Fruit fly (Drosophila melanogaster) whole organism, embryonic: Measurements from ENCODE around the gene Oatp30B.

Experiments used
- CG1024 ChIP-seq: fragments of 200-800 bp; sonication (Bioruptor generic); IDR thresholded peaks from 2 replicates; pipeline ENCODE4 v1.3.6; 2022; ENCODE audit warnings: missing biosample characterization, missing genetic modification characterization
- CG10959 ChIP-seq: fragments of 200-800 bp; sonication (Bioruptor generic); IDR thresholded peaks from 2 replicates; pipeline ENCODE4 v1.3.6; 2022; ENCODE audit warnings: missing biosample characterization, missing genetic modification characterization
- CG11093 ChIP-seq: fragments of 200-800 bp; sonication (Bioruptor generic); IDR thresholded peaks from 3 replicates; pipeline ENCODE4 v1.3.6; 2022; ENCODE audit warnings: missing biosample characterization, missing genetic modification characterization
- CG11695 ChIP-seq: fragments of 200-800 bp; sonication (Bioruptor generic); IDR thresholded peaks from 3 replicates; pipeline ENCODE4 v1.3.6; 2022; ENCODE audit warnings: missing biosample characterization, missing genetic modification characterization
- CG12219 ChIP-seq: fragments of 200-800 bp; sonication (Bioruptor generic); optimal IDR thresholded peaks from 3 replicates; lab custom pipeline; 2018; ENCODE audit warnings: missing biosample characterization, mild to moderate bottlenecking, missing genetic modification characterization
- CG15011 ChIP-seq: fragments of 200-800 bp; sonication (Bioruptor generic); optimal IDR thresholded peaks from 3 replicates; lab custom pipeline; 2018; ENCODE audit warnings: missing biosample characterization, mild to moderate bottlenecking, missing genetic modification characterization
- CG15073 ChIP-seq: fragments of 200-800 bp; sonication (Bioruptor generic); optimal IDR thresholded peaks from 2 replicates; lab custom pipeline; 2016; ENCODE audit warnings: missing biosample characterization, missing genetic modification characterization
- CG15514 ChIP-seq: fragments of 200-800 bp; sonication (Bioruptor generic); optimal IDR thresholded peaks from 3 replicates; lab custom pipeline; 2017; ENCODE audit warnings: missing biosample characterization, missing genetic modification characterization, mild to moderate bottlenecking, moderate library complexity, missing genetic modification reagents
- CG15696 ChIP-seq: fragments of 200-800 bp; sonication (Bioruptor generic); optimal IDR thresholded peaks from 2 replicates; lab custom pipeline; 2019; ENCODE audit warnings: missing biosample characterization, mild to moderate bottlenecking, missing genetic modification characterization, moderate library complexity
- CG1603 ChIP-seq: fragments of 200-800 bp; sonication (Bioruptor generic); optimal IDR thresholded peaks from 2 replicates; lab custom pipeline; 2019; ENCODE audit warnings: missing biosample characterization, mild to moderate bottlenecking, missing genetic modification characterization, moderate library complexity
- CG18599 ChIP-seq: fragments of 200-800 bp; sonication (Bioruptor generic); optimal IDR thresholded peaks from 3 replicates; lab custom pipeline; 2017; ENCODE audit warnings: missing biosample characterization, missing genetic modification characterization, mild to moderate bottlenecking, moderate library complexity, missing genetic modification reagents
- CG2120 ChIP-seq: fragments of 200-800 bp; sonication (Bioruptor generic); optimal IDR thresholded peaks from 3 replicates; lab custom pipeline; 2016; ENCODE audit warnings: missing biosample characterization, missing genetic modification characterization
- CG30020 ChIP-seq: fragments of 200-800 bp; optimal IDR thresholded peaks from 2 replicates; lab custom pipeline; 2019; ENCODE audit warnings: missing biosample characterization, mild to moderate bottlenecking, missing genetic modification characterization, moderate library complexity
- CG3065 ChIP-seq: fragments of 200-800 bp; sonication (Bioruptor generic); optimal IDR thresholded peaks from 2 replicates; lab custom pipeline; 2016; ENCODE audit warnings: missing biosample characterization, missing genetic modification characterization
- CG3163 ChIP-seq: fragments of 200-800 bp; sonication (Bioruptor generic); optimal IDR thresholded peaks from 3 replicates; lab custom pipeline; 2016; ENCODE audit warnings: missing biosample characterization, missing genetic modification characterization
- CG32767 ChIP-seq: fragments of 200-800 bp; sonication (Bioruptor generic); IDR thresholded peaks from 2 replicates; pipeline ENCODE4 v1.3.6; 2022; ENCODE audit warnings: missing biosample characterization, missing genetic modification characterization
- CG3726 ChIP-seq: fragments of 200-800 bp; sonication (Bioruptor generic); IDR thresholded peaks from 3 replicates; pipeline ENCODE4, ENCODE4 v1.3.6; 2022; ENCODE audit warnings: missing biosample characterization, missing genetic modification characterization
- CG3847 ChIP-seq: fragments of 200-800 bp; sonication (Bioruptor generic); IDR thresholded peaks from 2 replicates; pipeline ENCODE4 v1.3.6; 2022; ENCODE audit warnings: missing biosample characterization, missing genetic modification characterization
- CG4424 ChIP-seq: fragments of 200-800 bp; sonication (Bioruptor generic); optimal IDR thresholded peaks from 3 replicates; lab custom pipeline; 2016; ENCODE audit warnings: missing biosample characterization, missing genetic modification characterization
- CG6254 ChIP-seq: fragments of 200-800 bp; sonication (Bioruptor generic); optimal IDR thresholded peaks from 3 replicates; lab custom pipeline; 2017; ENCODE audit warnings: mild to moderate bottlenecking, missing biosample characterization, missing genetic modification reagents, missing genetic modification characterization
- CG6765 ChIP-seq: fragments of 200-800 bp; sonication (Bioruptor generic); optimal IDR thresholded peaks from 3 replicates; lab custom pipeline; 2017; ENCODE audit warnings: missing biosample characterization, mild to moderate bottlenecking, missing genetic modification characterization
- CG6813 ChIP-seq: fragments of 200-800 bp; sonication (Bioruptor generic); optimal IDR thresholded peaks from 2 replicates; lab custom pipeline; 2017; ENCODE audit warnings: missing biosample characterization, missing genetic modification characterization, mild to moderate bottlenecking, moderate library complexity, missing genetic modification reagents
- CG8281 ChIP-seq: fragments of 200-800 bp; sonication (Bioruptor generic); optimal IDR thresholded peaks from 2 replicates; lab custom pipeline; 2018; ENCODE audit warnings: missing biosample characterization, mild to moderate bottlenecking, missing genetic modification characterization, moderate library complexity
- CoRest ChIP-seq: fragments of 200-800 bp; sonication (Bioruptor generic); optimal IDR thresholded peaks from 3 replicates; lab custom pipeline; 2018; ENCODE audit warnings: missing biosample characterization, mild to moderate bottlenecking, missing genetic modification characterization, moderate library complexity
- D19A ChIP-seq: fragments of 200-800 bp; optimal IDR thresholded peaks from 3 replicates; lab custom pipeline; 2019; ENCODE audit warnings: missing biosample characterization, mild to moderate bottlenecking, missing genetic modification characterization, moderate library complexity
- Doc2 ChIP-seq: fragments of 200-800 bp; sonication (Bioruptor generic); IDR thresholded peaks from 2 replicates; pipeline ENCODE4 v1.3.6; 2022; ENCODE audit warnings: missing biosample characterization, missing genetic modification characterization
- Dp ChIP-seq: fragments of 200-800 bp; sonication (Bioruptor generic); optimal IDR thresholded peaks from 2 replicates; lab custom pipeline; 2018; ENCODE audit warnings: missing biosample characterization, mild to moderate bottlenecking, missing genetic modification characterization, moderate library complexity
- Gug ChIP-seq: fragments of 200-800 bp; sonication (Bioruptor generic); IDR thresholded peaks from 4 replicates; pipeline ENCODE4 v1.3.6; 2022; ENCODE audit warnings: missing biosample characterization, missing genetic modification characterization
- Hmx ChIP-seq: fragments of 200-800 bp; sonication (Bioruptor generic); optimal IDR thresholded peaks from 2 replicates; lab custom pipeline; 2016; ENCODE audit warnings: missing biosample characterization, missing genetic modification characterization
- Pdp1 ChIP-seq, 2 experiments: fragments of 200-800 bp; sonication (Bioruptor generic); optimal IDR thresholded peaks; 3 replicates each; lab custom pipeline; 2016; ENCODE audit warnings: missing biosample characterization in 2 of 2, missing genetic modification characterization in 2 of 2, mild to moderate bottlenecking in 1 of 2, moderate library complexity in 1 of 2
- Ptx1 ChIP-seq: fragments of 200-800 bp; sonication (Bioruptor generic); IDR thresholded peaks from 2 replicates; pipeline ENCODE4 v1.3.6; 2022; ENCODE audit warnings: missing biosample characterization, missing genetic modification characterization
- Sox102F ChIP-seq: fragments of 200-800 bp; sonication (Bioruptor generic); optimal IDR thresholded peaks from 2 replicates; lab custom pipeline; 2018; ENCODE audit warnings: missing biosample characterization, mild to moderate bottlenecking, missing genetic modification characterization, moderate library complexity
- ara ChIP-seq: fragments of 200-800 bp; sonication (Bioruptor generic); IDR thresholded peaks from 2 replicates; pipeline ENCODE4 v1.3.6; 2022; ENCODE audit warnings: missing biosample characterization, missing genetic modification characterization
- cg ChIP-seq: fragments of 200-800 bp; sonication (Bioruptor generic); optimal IDR thresholded peaks from 3 replicates; lab custom pipeline; 2019; ENCODE audit warnings: missing biosample characterization, mild to moderate bottlenecking, missing genetic modification characterization, moderate library complexity
- crol ChIP-seq: fragments of 200-800 bp; sonication (Bioruptor generic); IDR thresholded peaks from 2 replicates; pipeline ENCODE4 v1.3.6; 2022; ENCODE audit warnings: missing biosample characterization, missing genetic modification characterization
- jigr1 ChIP-seq: fragments of 200-800 bp; sonication (Bioruptor generic); IDR thresholded peaks from 3 replicates; pipeline ENCODE4 v1.3.6; 2022; ENCODE audit warnings: missing biosample characterization, missing genetic modification characterization
- lmd ChIP-seq: fragments of 200-800 bp; sonication (Bioruptor generic); IDR thresholded peaks from 2 replicates; pipeline ENCODE4 v1.3.6; 2022; ENCODE audit warnings: missing biosample characterization, missing genetic modification characterization
- maf-S ChIP-seq: fragments of 200-800 bp; sonication (Bioruptor generic); optimal IDR thresholded peaks from 2 replicates; lab custom pipeline; 2016; ENCODE audit warnings: missing biosample characterization, missing genetic modification characterization
- p53 ChIP-seq: fragments of 200-800 bp; sonication (Bioruptor generic); optimal IDR thresholded peaks from 2 replicates; lab custom pipeline; 2016; ENCODE audit warnings: missing biosample characterization, missing genetic modification characterization
- repo ChIP-seq: fragments of 200-800 bp; sonication (Bioruptor generic); optimal IDR thresholded peaks from 2 replicates; lab custom pipeline; 2016; ENCODE audit warnings: missing biosample characterization, missing genetic modification characterization
- scrt ChIP-seq: fragments of 200-800 bp; sonication (Bioruptor generic); optimal IDR thresholded peaks from 2 replicates; lab custom pipeline; 2018; ENCODE audit warnings: missing biosample characterization, mild to moderate bottlenecking, missing genetic modification characterization, moderate library complexity
- sima ChIP-seq: fragments of 200-800 bp; sonication (Bioruptor generic); optimal IDR thresholded peaks from 2 replicates; lab custom pipeline; 2016; ENCODE audit warnings: missing biosample characterization, missing genetic modification characterization
- slbo ChIP-seq: fragments of 200-800 bp; sonication (Bioruptor generic); IDR thresholded peaks from 2 replicates; pipeline ENCODE4 v1.3.6; 2022; ENCODE audit warnings: missing biosample characterization, missing genetic modification characterization
- tap ChIP-seq: fragments of 200-800 bp; optimal IDR thresholded peaks from 3 replicates; lab custom pipeline; 2019; ENCODE audit warnings: missing biosample characterization, mild to moderate bottlenecking, missing genetic modification characterization, moderate library complexity
- vfl ChIP-seq: fragments of 200-800 bp; sonication (Bioruptor generic); optimal IDR thresholded peaks from 2 replicates; lab custom pipeline; 2016; ENCODE audit warnings: missing biosample characterization, missing genetic modification characterization
- yki ChIP-seq: fragments of >200 bp; optimal IDR thresholded peaks from 3 replicates; lab custom pipeline; 2018
- zen ChIP-seq: fragments of 200-800 bp; sonication (Bioruptor generic); optimal IDR thresholded peaks from 3 replicates; lab custom pipeline; 2018; ENCODE audit warnings: missing biosample characterization, mild to moderate bottlenecking, missing genetic modification characterization, moderate library complexity
- zen2 ChIP-seq: fragments of 200-800 bp; sonication (Bioruptor generic); IDR thresholded peaks from 3 replicates; pipeline ENCODE4 v1.3.6; 2022; ENCODE audit warnings: missing biosample characterization, missing genetic modification characterization; ENCODE audit not compliant: partially characterized antibody
- zfh1 ChIP-seq: fragments of 200-800 bp; sonication (Bioruptor generic); IDR thresholded peaks from 3 replicates; pipeline ENCODE4 v1.3.6; 2022; ENCODE audit warnings: missing biosample characterization, missing genetic modification characterization

Oatp30B gene

dm6 chr2L:9496378-9497284 lies 24.4 kb upstream of the Oatp30B start (continued):
- no peak for TF ChIP-seq CG12219
- TF ChIP-seq maf-S (GFP tag; lab: Kevin White, UChicago), result no peak
- TF ChIP-seq CG10959, result no peak
- TF ChIP-seq CG15514, result no peak
- TF ChIP-seq CG30020 (tag; lab: Kevin White, UChicago), result no peak
- peak; percentile 84 for TF ChIP-seq crol
- TF ChIP-seq CG6813 (GFP tag; lab: Kevin White, UChicago), result no peak
- TF ChIP-seq CG11695, result 0 out of 3 replicates have a peak, but pooled peaks have one; percentile 21
- TF ChIP-seq ara (GFP tag; lab: Robert Waterston, UW), result no peak
- TF ChIP-seq CG11093 (GFP tag; lab: Robert Waterston, UW), result no peak
- TF ChIP-seq vfl (GFP tag; lab: Kevin White, UChicago), result no peak
- no peak for TF ChIP-seq repo
- peak; percentile 2 for TF ChIP-seq CG15073
- TF ChIP-seq CG6254 (GFP tag; lab: Kevin White, UChicago), result peak; percentile 9
- TF ChIP-seq CG3847 (GFP tag; lab: Robert Waterston, UW), result no peak
- TF ChIP-seq tap (tag; lab: Kevin White, UChicago), result no peak
- TF ChIP-seq CG3065, result peak; percentile 46
- no peak for TF ChIP-seq CG3163
- TF ChIP-seq CG18599, result no peak
- no peak; the same call in 3 of the 4 replicates for TF ChIP-seq Gug
- no peak for TF ChIP-seq Hmx (GFP tag; lab: Kevin White, UChicago)
- TF ChIP-seq CG3726 (GFP tag; lab: Robert Waterston, UW), result no peak
- no peak for TF ChIP-seq CG6765 (GFP tag; lab: Kevin White, UChicago)
- TF ChIP-seq zen2 (GFP tag; lab: Robert Waterston, UW), result no peak
- peak; percentile 33; the same call in 1 of the 2 replicates for TF ChIP-seq CG1024 (GFP tag; lab: Robert Waterston, UW)
- 0 out of 2 replicates have a peak, but pooled peaks have one; percentile 11 for TF ChIP-seq slbo (GFP tag; lab: Robert Waterston, UW)
- TF ChIP-seq cg (GFP tag; lab: Kevin White, UChicago), result no peak
- TF ChIP-seq CG15011 (GFP tag; lab: Kevin White, UChicago), result no peak
- no peak for TF ChIP-seq sima (GFP tag; lab: Kevin White, UChicago)
- peak; percentile 20 for TF ChIP-seq CG1603 (tag; lab: Kevin White, UChicago)
- TF ChIP-seq scrt (GFP tag; lab: Kevin White, UChicago), result no peak
- TF ChIP-seq zen (tag; lab: Kevin White, UChicago), result no peak
- TF ChIP-seq Sox102F (GFP tag; lab: Kevin White, UChicago), result no peak
- no peak for TF ChIP-seq zfh1 (GFP tag; lab: Robert Waterston, UW)
- TF ChIP-seq CG8281 (tag; lab: Kevin White, UChicago), result no peak
- TF ChIP-seq lmd (GFP tag; lab: Robert Waterston, UW), result no peak
- TF ChIP-seq CoRest (tag; lab: Kevin White, UChicago), result no peak
- peak; percentile 10 for TF ChIP-seq CG4424 (GFP tag; lab: Kevin White, UChicago)
- TF ChIP-seq p53 (GFP tag; lab: Kevin White, UChicago), result no peak
- TF ChIP-seq Doc2 (GFP tag; lab: Robert Waterston, UW), result no peak
- no peak for TF ChIP-seq CG32767 (GFP tag; lab: Robert Waterston, UW)
- TF ChIP-seq CG2120 (GFP tag; lab: Kevin White, UChicago), result no peak
- TF ChIP-seq Dp (GFP tag; lab: Kevin White, UChicago), result no peak
- TF ChIP-seq yki, result no peak
- TF ChIP-seq jigr1 (GFP tag; lab: Robert Waterston, UW), result no peak
- peak; percentile 66 for TF ChIP-seq D19A (tag; lab: Kevin White, UChicago)
- no peak for TF ChIP-seq CG15696 (tag; lab: Kevin White, UChicago)
- peak; percentile 41 for TF ChIP-seq Ptx1
- TF ChIP-seq Pdp1 (GFP tag; optimal IDR thresholded peaks at IDR 0.05; lab: Kevin White, UChicago), result no peak
